Worm (Caenorhabditis elegans): ENCODE measurements around the gene twk-23.

DNA sequence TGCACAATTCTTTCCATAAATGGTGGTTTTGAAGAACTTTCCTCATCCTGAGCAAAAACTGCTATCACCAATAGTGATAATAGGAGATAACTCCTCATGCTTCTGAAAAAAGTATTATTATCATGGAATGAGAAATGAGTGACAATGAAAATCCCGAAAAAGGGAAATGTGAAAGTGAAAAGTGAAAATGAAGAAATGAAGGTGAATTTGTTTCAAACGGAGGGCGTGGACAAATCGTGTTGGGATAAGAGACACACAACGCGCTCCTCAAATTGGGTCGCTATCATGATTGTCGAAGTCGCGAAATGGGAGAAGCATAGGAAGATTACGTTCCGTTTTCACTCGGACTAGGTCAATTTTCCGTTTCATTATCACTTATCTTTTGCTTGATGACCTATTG, 40.8 kb upstream of the twk-23 start, which contains the start of gene M03B6.3:
- TF ChIP-seq him-1 (tag; optimal IDR thresholded peaks at IDR 0.05) (no peak), W03F9.2 (tag; optimal IDR thresholded peaks at IDR 0.05) (no peak)

All from whole organism, L4/young adult.